Worm (Caenorhabditis elegans): Measurements from ENCODE around the gene ZK938.12.

The ZK938.12 gene

DNA sequence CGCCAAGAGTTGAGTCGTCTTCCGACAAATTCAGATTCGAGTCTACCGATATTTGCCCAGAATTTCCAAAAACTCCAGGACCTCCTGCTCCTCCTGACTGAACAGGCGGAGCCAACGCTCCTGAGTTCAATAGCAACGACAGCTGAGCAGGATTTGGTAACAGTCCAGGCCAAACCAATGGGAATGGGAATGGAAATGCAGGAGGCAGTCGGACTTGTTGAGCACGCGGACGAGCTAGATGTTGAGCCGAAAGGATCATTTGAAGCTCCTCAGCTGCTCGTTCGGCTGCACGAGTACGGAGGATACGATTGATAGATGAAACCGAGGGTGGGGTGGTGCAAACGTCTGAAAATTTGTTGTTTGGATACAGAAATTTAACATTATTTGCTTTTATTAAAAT lies 4.2 kb upstream of the ZK938.12 start:
- no peak for TF ChIP-seq grh-1 (GFP tag; IDR thresholded peaks at IDR 0.05)
- TF ChIP-seq mab-9 (GFP tag; IDR thresholded peaks at IDR 0.05) = no peak
- TF ChIP-seq C34B4.2 (tag; optimal IDR thresholded peaks at IDR 0.05) = no peak
- no peak for TF ChIP-seq aha-1 (tag; optimal IDR thresholded peaks at IDR 0.05)
- no peak for TF ChIP-seq efl-1 (optimal IDR thresholded peaks at IDR 0.05)
- peak in 1 of 2 experiments; percentile 59 for TF ChIP-seq efl-1 (GFP tag; optimal IDR thresholded peaks at IDR 0.05 in 1 of 2)
- no peak for TF ChIP-seq nhr-12 (tag; optimal IDR thresholded peaks at IDR 0.05)
- no peak for TF ChIP-seq egl-27 (tag; optimal IDR thresholded peaks at IDR 0.05)
- TF ChIP-seq lin-39 (tag; optimal IDR thresholded peaks at IDR 0.05) = no peak

DNA sequence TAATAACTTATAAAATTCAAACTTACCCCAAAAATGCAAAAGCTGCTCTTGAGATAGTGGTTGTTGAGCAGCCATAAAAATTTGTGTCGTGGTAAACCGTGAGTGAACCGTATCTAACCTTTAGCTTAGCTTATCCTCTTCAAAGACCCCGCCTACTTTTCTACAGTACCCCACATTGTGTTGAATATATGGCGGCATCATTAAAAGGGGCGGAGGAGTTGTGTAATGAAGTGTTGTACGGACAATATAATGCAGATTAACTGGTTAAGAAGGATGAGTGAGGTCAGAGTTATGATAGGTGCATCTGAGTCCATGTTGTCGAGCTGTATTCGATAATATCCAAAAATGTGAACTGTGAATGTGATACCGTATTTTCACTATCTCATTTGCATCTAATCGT lies 3.3 kb upstream of the ZK938.12 start, which contains the start of gene eyg-1:
eyg-1 (minus strand) TSS at position 101 of the 400 bp plus-strand sequence.
- no peak for TF ChIP-seq elt-3 (tag; optimal IDR thresholded peaks at IDR 0.05)
- no peak for TF ChIP-seq pag-3 (tag; optimal IDR thresholded peaks at IDR 0.05; ENCODE audit: borderline replicate concordance, insufficient read depth)
- no peak for TF ChIP-seq vab-15 (tag; optimal IDR thresholded peaks at IDR 0.05)

DNA sequence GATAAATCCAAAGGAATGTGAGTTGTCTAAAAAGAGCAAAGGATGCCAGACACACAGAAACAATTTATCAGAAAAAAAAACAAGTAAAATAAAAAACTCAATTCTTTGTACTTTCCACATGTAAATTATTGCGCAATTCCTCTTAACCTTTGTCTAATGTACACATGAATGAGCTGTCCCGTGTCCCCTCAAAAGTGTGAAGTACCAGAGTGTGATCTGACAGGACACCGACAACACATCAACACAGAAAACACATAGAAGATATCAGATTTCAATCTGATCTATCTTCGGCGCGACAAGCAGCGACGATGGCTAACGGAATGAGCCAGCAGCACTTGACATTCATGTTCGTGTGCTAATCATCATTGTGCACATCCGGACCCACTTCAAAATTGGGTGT lies 2.6 kb upstream of the ZK938.12 start:
- TF ChIP-seq snpc-4 (tag; optimal IDR thresholded peaks at IDR 0.05) (no peak), irx-1 (tag; optimal IDR thresholded peaks at IDR 0.05) (no peak), ama-1 (optimal IDR thresholded peaks at IDR 0.05) (no peak), lin-15B (tag; optimal IDR thresholded peaks at IDR 0.05) (no peak), lin-14 (GFP tag; optimal IDR thresholded peaks at IDR 0.05) (no peak), nhr-90 (tag; optimal IDR thresholded peaks at IDR 0.05; ENCODE audit: poor library complexity) (no peak), jun-1 (tag; optimal IDR thresholded peaks at IDR 0.05) (no peak), ceh-90 (tag; optimal IDR thresholded peaks at IDR 0.05) (no peak), C34B4.2 (tag; optimal IDR thresholded peaks at IDR 0.05) (no peak), rnt-1 (tag; optimal IDR thresholded peaks at IDR 0.05) (no peak), aly-2 (tag; optimal IDR thresholded peaks at IDR 0.05) (no peak), nhr-19 (GFP tag; conservative IDR thresholded peaks at IDR 0.05) (no peak), swsn-7 (tag; optimal IDR thresholded peaks at IDR 0.05) (no peak)

DNA sequence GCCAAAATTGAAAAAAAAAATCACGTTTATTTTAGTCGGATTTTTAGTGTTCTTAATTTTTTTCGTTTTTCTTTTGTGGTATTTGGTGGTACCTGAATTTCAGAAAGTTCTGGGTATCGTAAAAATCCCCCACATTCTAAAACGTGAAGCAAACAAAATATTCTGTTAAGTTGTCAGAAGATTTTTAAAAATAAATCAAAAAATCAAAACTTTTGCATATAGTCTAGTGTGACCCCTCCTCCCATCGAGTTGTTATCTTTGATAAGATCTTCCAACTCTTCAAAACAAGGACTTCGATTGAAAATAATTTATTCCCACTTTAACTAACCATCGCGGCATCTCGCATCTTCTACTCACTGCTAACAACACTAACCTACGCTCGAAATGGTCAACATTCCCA lies 2.0 kb upstream of the ZK938.12 start, which contains the start of gene ZK938.1:
ZK938.1 (plus strand) TSS at position 301 of the 400 bp plus-strand sequence.
- TF ChIP-seq efl-1 (optimal IDR thresholded peaks at IDR 0.05) (no peak), efl-1 (GFP tag; optimal IDR thresholded peaks at IDR 0.05 in 1 of 2) (peak in 1 of 2 experiments; percentile 25), skn-1 (tag; optimal IDR thresholded peaks at IDR 0.05) (no peak)

DNA sequence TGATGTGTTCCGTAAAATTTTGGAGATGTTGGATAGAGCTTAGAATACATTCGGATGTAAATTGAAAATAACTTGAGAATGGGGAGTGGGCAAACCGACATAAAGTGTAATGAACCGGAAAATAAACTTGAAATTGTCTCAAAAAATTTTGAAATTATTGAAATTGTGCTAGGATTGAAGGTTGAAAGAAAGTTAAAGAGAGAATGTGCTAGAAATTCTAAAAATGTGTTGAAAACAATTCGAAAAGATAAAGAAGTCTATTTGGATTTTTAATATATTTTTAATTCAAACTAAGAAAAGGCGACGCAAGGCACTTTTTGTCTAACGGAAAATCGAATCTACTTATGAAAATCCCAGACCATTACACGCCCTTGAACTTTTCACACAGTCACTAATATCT lies 2.7 kb downstream of the ZK938.12 start, which contains the start of gene ZK938.3:
ZK938.3 (minus strand) TSS at position 101 of the 400 bp plus-strand sequence.
- TF ChIP-seq sptf-1 (tag; optimal IDR thresholded peaks at IDR 0.05) (no peak), hpl-2 (GFP tag; optimal IDR thresholded peaks at IDR 0.05) (no peak), aha-1 (tag; optimal IDR thresholded peaks at IDR 0.05) (no peak), irx-1 (tag; optimal IDR thresholded peaks at IDR 0.05) (no peak), tlp-1 (tag; optimal IDR thresholded peaks at IDR 0.05) (no peak)

DNA sequence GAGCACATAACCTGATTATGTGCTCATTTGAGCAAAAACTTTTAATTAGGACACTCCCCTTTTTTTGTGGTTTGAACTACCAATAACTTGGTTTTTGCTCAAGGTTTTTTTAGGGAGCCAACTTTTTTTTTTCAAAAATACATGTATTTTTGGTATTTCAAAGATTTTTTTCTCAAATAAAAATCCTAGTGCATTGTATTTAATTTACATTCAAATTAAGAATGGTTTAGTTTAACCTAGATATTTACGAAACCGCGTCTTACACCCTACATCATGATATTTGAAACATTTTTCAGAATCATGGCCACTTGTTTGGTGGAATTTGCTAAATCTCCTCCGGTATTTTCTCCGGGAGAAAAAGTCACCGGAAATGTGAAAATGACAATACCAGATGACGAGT lies 3.8 kb downstream of the ZK938.12 start, which contains the start of gene arrd-5:
arrd-5 (plus strand) TSS at position 301 of the 400 bp plus-strand sequence.
- TF ChIP-seq Y116A8C.19 (tag; optimal IDR thresholded peaks at IDR 0.05; ENCODE audit: borderline replicate concordance) (no peak), sup-37 (GFP tag; optimal IDR thresholded peaks at IDR 0.05) (no peak), nhr-77 (tag; optimal IDR thresholded peaks at IDR 0.05) (no peak), tlp-1 (tag; optimal IDR thresholded peaks at IDR 0.05) (no peak), hpl-2 (GFP tag; optimal IDR thresholded peaks at IDR 0.05) (no peak), egl-27 (tag; optimal IDR thresholded peaks at IDR 0.05) (no peak)

DNA sequence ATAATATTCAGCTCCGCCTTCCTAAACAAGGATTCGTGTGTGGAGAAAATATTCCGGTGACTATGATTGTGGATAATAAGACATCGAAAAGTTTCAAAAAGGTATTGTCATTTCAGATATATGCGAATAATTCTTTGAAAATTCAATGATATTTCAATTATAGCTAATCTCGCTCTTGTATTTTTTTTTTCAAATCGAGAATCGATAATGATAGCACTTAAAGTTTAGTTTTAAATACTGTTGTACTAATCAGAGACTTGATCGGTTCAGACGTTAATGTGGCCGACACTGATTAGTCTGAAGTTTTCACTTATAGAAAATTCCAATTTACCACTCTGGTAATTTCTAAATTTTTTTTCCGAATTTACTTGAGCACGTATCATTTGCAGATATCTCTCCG lies 4.8 kb downstream of the ZK938.12 start:
- TF ChIP-seq ceh-90 (tag; optimal IDR thresholded peaks at IDR 0.05) (no peak), dsc-1 (tag; optimal IDR thresholded peaks at IDR 0.05) (no peak), nhr-77 (tag; optimal IDR thresholded peaks at IDR 0.05) (no peak), skn-1 (tag; optimal IDR thresholded peaks at IDR 0.05) (no peak), tbx-2 (tag; optimal IDR thresholded peaks at IDR 0.05) (no peak), xbp-1 (tag; optimal IDR thresholded peaks at IDR 0.05) (no peak), fkh-8 (tag; optimal IDR thresholded peaks at IDR 0.05) (no peak), nhr-28 (tag; optimal IDR thresholded peaks at IDR 0.05) (no peak)

All from whole organism, L1 larva.